Fruit fly (Drosophila melanogaster) whole organism, pupa: ENCODE data around the gene Xe7.

Experiments used
- CG14655 ChIP-seq: fragments of 200-800 bp; sonication (Bioruptor generic); optimal IDR thresholded peaks from 3 replicates; lab custom pipeline; 2017; ENCODE audit warnings: mild to moderate bottlenecking, missing biosample characterization, missing genetic modification reagents, missing genetic modification characterization
- CG17806 ChIP-seq: fragments of 200-800 bp; sonication (Bioruptor generic); optimal IDR thresholded peaks from 2 replicates; lab custom pipeline; 2018; ENCODE audit warnings: missing biosample characterization, mild to moderate bottlenecking, missing genetic modification characterization, moderate library complexity
- CG4496 ChIP-seq: fragments of 200-800 bp; sonication (Bioruptor generic); IDR thresholded peaks from 3 replicates; pipeline ENCODE4 v1.3.6; 2022; ENCODE audit warnings: missing biosample characterization, missing genetic modification characterization
- CG8159 ChIP-seq: fragments of 200-800 bp; sonication (Bioruptor generic); optimal IDR thresholded peaks from 3 replicates; lab custom pipeline; 2018; ENCODE audit warnings: missing biosample characterization, mild to moderate bottlenecking, missing genetic modification characterization, moderate library complexity
- CG9948 ChIP-seq: fragments of 200-800 bp; sonication (Bioruptor generic); optimal IDR thresholded peaks from 2 replicates; lab custom pipeline; 2018; ENCODE audit warnings: missing biosample characterization, mild to moderate bottlenecking, missing genetic modification characterization, moderate library complexity
- D1 ChIP-seq: fragments of 200-800 bp; sonication (Bioruptor generic); optimal IDR thresholded peaks from 2 replicates; lab custom pipeline; 2018; ENCODE audit warnings: missing biosample characterization, mild to moderate bottlenecking, missing genetic modification characterization, moderate library complexity
- EcR ChIP-seq: fragments of 200-800 bp; sonication (Bioruptor generic); optimal IDR thresholded peaks from 3 replicates; lab custom pipeline; 2019; ENCODE audit warnings: missing biosample characterization, missing genetic modification characterization, mild to moderate bottlenecking, moderate library complexity, missing genetic modification reagents
- Ets98B ChIP-seq: fragments of 200-800 bp; sonication (Bioruptor generic); IDR thresholded peaks from 2 replicates; pipeline ENCODE4 v1.3.6; 2022; ENCODE audit warnings: missing biosample characterization, missing genetic modification characterization
- Pif1B ChIP-seq: fragments of 200-800 bp; sonication (Bioruptor generic); optimal IDR thresholded peaks from 3 replicates; lab custom pipeline; 2016; ENCODE audit warnings: missing biosample characterization, missing genetic modification characterization
- fd96Ca ChIP-seq: fragments of 200-800 bp; sonication (Bioruptor generic); IDR thresholded peaks from 3 replicates; pipeline ENCODE4 v1.3.6; 2022; ENCODE audit warnings: missing biosample characterization, missing genetic modification characterization
- gl ChIP-seq: fragments of 200-800 bp; sonication (Bioruptor generic); optimal IDR thresholded peaks from 2 replicates; lab custom pipeline; 2018; ENCODE audit warnings: missing biosample characterization, mild to moderate bottlenecking, missing genetic modification characterization
- rn ChIP-seq: fragments of 200-800 bp; sonication (Bioruptor generic); IDR thresholded peaks from 2 replicates; pipeline ENCODE4 v1.3.6; 2022; ENCODE audit warnings: missing biosample characterization, missing genetic modification characterization

- no peak for TF ChIP-seq rn (GFP tag; lab: Robert Waterston, UW)
- no peak for TF ChIP-seq Ets98B (GFP tag; lab: Robert Waterston, UW)
- no peak for TF ChIP-seq CG8159 (tag; lab: Kevin White, UChicago)
- no peak for TF ChIP-seq gl (tag; lab: Kevin White, UChicago)
- TF ChIP-seq CG9948 (tag; lab: Kevin White, UChicago): no peak
- TF ChIP-seq CG17806 (tag; lab: Kevin White, UChicago): no peak
- TF ChIP-seq Pif1B: no peak
- TF ChIP-seq fd96Ca (GFP tag; lab: Robert Waterston, UW): no peak
- no peak for TF ChIP-seq CG4496 (GFP tag; lab: Robert Waterston, UW)
- no peak for TF ChIP-seq EcR (GFP tag; lab: Kevin White, UChicago)
- TF ChIP-seq CG14655 (GFP tag; lab: Kevin White, UChicago): no peak
- no peak for TF ChIP-seq D1 (tag; lab: Kevin White, UChicago)
Measured at dm6 chr3R:5682238-5682637, 13.1 kb upstream of the Xe7 start.
